Fruit fly (Drosophila melanogaster): Measurements from ENCODE around the gene hb.

The hb gene

DNA sequence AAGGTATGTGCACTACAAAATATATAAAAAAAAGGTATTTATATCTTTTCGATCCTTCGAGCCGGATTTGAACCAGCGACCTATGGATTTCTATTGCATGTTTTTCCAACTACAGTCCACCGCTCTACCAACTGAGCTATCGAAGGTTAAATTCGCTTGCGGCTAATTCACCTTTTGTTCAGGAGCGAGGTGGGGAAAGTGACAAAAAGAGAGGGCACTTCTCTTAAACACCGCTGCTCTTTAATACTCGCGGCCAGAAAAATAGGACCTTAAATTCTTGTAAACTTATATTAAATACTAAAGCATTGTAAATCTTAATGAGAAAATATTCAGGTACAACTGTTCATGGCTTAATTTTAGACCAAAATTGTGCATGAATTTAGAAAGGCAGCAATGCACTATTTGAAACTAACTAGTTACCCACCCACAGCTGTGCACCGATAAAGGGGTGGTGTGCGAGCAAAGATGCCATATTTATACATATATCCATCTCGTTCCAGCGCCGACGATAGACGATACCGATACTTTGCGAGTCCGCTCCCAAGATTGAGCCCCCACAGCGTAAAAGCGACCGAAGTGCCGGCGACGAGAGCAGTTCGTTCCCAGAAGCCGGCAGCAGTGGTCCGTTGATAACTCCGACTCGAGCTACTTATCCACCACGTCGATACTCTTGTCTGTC is 28.5 kb downstream of the hb start:
- peak; percentile 85 for TF ChIP-seq ham (GFP tag; IDR thresholded peaks at IDR 0.05)
- peak; percentile 97 for TF ChIP-seq otp (GFP tag; IDR thresholded peaks at IDR 0.05)
- TF ChIP-seq onecut (GFP tag; IDR thresholded peaks at IDR 0.05): peak; percentile 95
- TF ChIP-seq insv (GFP tag; optimal IDR thresholded peaks at IDR 0.05): peak; percentile 53 to 81
- peak; percentile 87 for TF ChIP-seq CG7357 (GFP tag; IDR thresholded peaks at IDR 0.05)
- peak; percentile 95 for TF ChIP-seq sqz (GFP tag; optimal IDR thresholded peaks at IDR 0.05)
- TF ChIP-seq CG14667 (GFP tag; IDR thresholded peaks at IDR 0.05): peak; percentile 90
- peak; percentile 99 for TF ChIP-seq CG12659 (GFP tag; optimal IDR thresholded peaks at IDR 0.05)
- peak; percentile 93 for TF ChIP-seq Mrtf (GFP tag; IDR thresholded peaks at IDR 0.05)
- no peak for TF ChIP-seq Sin3A (optimal IDR thresholded peaks at IDR 0.05)
- peak; percentile 98 for TF ChIP-seq CG15269 (tag; optimal IDR thresholded peaks at IDR 0.05)
- TF ChIP-seq CG14050 (GFP tag; IDR thresholded peaks at IDR 0.05): peak; percentile 97
- peak; percentile 100 for TF ChIP-seq CG11696 (GFP tag; IDR thresholded peaks at IDR 0.05)
- peak; percentile 98 for TF ChIP-seq odd (GFP tag; optimal IDR thresholded peaks at IDR 0.05)
- 0 out of 4 replicates have a peak, but pooled peaks have one; percentile 77 for TF ChIP-seq chinmo (GFP tag; IDR thresholded peaks at IDR 0.05; ENCODE audit: partially characterized antibody)
- peak; percentile 32 to 77 for TF ChIP-seq crp (GFP tag; optimal IDR thresholded peaks at IDR 0.05)
- peak; percentile 96 for TF ChIP-seq CG13123 (GFP tag; optimal IDR thresholded peaks at IDR 0.05)
- peak; percentile 89 for TF ChIP-seq CG9215 (GFP tag; IDR thresholded peaks at IDR 0.05)
- peak; percentile 92 for TF ChIP-seq pb (GFP tag; optimal IDR thresholded peaks at IDR 0.05)
- TF ChIP-seq Taf1 (GFP tag; IDR thresholded peaks at IDR 0.05): peak; percentile 94
- peak; percentile 60; the same call in 2 of the 3 replicates for TF ChIP-seq HLH4C (GFP tag; IDR thresholded peaks at IDR 0.05; ENCODE audit: partially characterized antibody)
- peak; percentile 98 for TF ChIP-seq CrebB (tag; optimal IDR thresholded peaks at IDR 0.05)
- TF ChIP-seq CG2875 (GFP tag; optimal IDR thresholded peaks at IDR 0.05): peak; percentile 98
- peak; percentile 94 for TF ChIP-seq CG9932 (GFP tag; IDR thresholded peaks at IDR 0.05)
- TF ChIP-seq slp2 (GFP tag; optimal IDR thresholded peaks at IDR 0.05): peak; percentile 96
- no peak for TF ChIP-seq eve (GFP tag; optimal IDR thresholded peaks at IDR 0.05)
- peak; percentile 83 for TF ChIP-seq aop (GFP tag; IDR thresholded peaks at IDR 0.05)
- peak; percentile 94 for TF ChIP-seq CG9817 (tag; optimal IDR thresholded peaks at IDR 0.05)
- TF ChIP-seq CG11504 (tag; optimal IDR thresholded peaks at IDR 0.05): peak; percentile 97
- peak; percentile 97 for TF ChIP-seq NfI (GFP tag; optimal IDR thresholded peaks at IDR 0.05)
- peak; percentile 96 for TF ChIP-seq Opbp (GFP tag; IDR thresholded peaks at IDR 0.05; ENCODE audit: partially characterized antibody)
- TF ChIP-seq cg (GFP tag; optimal IDR thresholded peaks at IDR 0.05): no peak
- peak; percentile 92 for TF ChIP-seq CG10565 (GFP tag; optimal IDR thresholded peaks at IDR 0.05)
- peak; percentile 98 for TF ChIP-seq BtbVII (GFP tag; optimal IDR thresholded peaks at IDR 0.05)
- TF ChIP-seq ara (GFP tag; IDR thresholded peaks at IDR 0.05): peak; percentile 98
- peak; percentile 99 for TF ChIP-seq Kr (GFP tag; optimal IDR thresholded peaks at IDR 0.05)
- TF ChIP-seq sima (GFP tag; optimal IDR thresholded peaks at IDR 0.05): peak; percentile 94
- TF ChIP-seq fru (optimal IDR thresholded peaks at IDR 0.05): no peak
- peak; percentile 98 for TF ChIP-seq chn (GFP tag; optimal IDR thresholded peaks at IDR 0.05)
- peak; percentile 93 for TF ChIP-seq CG3726 (GFP tag; IDR thresholded peaks at IDR 0.05)
- TF ChIP-seq tgo (GFP tag; IDR thresholded peaks at IDR 0.05): peak; percentile 96
- TF ChIP-seq CG32532 (GFP tag; IDR thresholded peaks at IDR 0.05): peak; percentile 97
- TF ChIP-seq Gug (GFP tag; IDR thresholded peaks at IDR 0.05): peak; percentile 92
- peak; percentile 83 for TF ChIP-seq CG15073 (GFP tag; optimal IDR thresholded peaks at IDR 0.05)
- TF ChIP-seq cwo (GFP tag; optimal IDR thresholded peaks at IDR 0.05): peak; percentile 97
- peak; percentile 95 for TF ChIP-seq CG15514 (GFP tag; optimal IDR thresholded peaks at IDR 0.05)
- peak; percentile 84; the same call in 1 of the 2 replicates for TF ChIP-seq CG42726 (GFP tag; IDR thresholded peaks at IDR 0.05; ENCODE audit: partially characterized antibody)
- peak; percentile 73 for TF ChIP-seq pfk (GFP tag; optimal IDR thresholded peaks at IDR 0.05)
- peak; percentile 94 for TF ChIP-seq CG10321 (GFP tag; IDR thresholded peaks at IDR 0.05)
- peak; percentile 94 for TF ChIP-seq CG10431 (GFP tag; optimal IDR thresholded peaks at IDR 0.05)

Measured in whole organism, embryonic.